Worm (Caenorhabditis elegans): Measurements from ENCODE around the gene apc-10.

Gene apc-10

ce11 chrV:10432607-10433006, 6.5 kb upstream of the apc-10 start (continued):
- TF ChIP-seq duxl-1 (tag; optimal IDR thresholded peaks at IDR 0.05; ENCODE audit: poor library complexity) (no peak), mdl-1 (tag; optimal IDR thresholded peaks at IDR 0.05) (peak in 1 of 2 experiments; percentile 64), pha-4 (GFP tag; IDR thresholded peaks at IDR 0.05) (peak; percentile 34; the same call in 1 of the 2 replicates), pha-4 (tag; optimal IDR thresholded peaks at IDR 0.05) (no peak), hmg-1.1 (GFP tag; IDR thresholded peaks at IDR 0.05) (no peak), dpl-1 (GFP tag; optimal IDR thresholded peaks at IDR 0.05) (no peak), php-3 (GFP tag; IDR thresholded peaks at IDR 0.05) (peak; percentile 89), attf-4 (tag; optimal IDR thresholded peaks at IDR 0.05) (no peak), lin-1 (GFP tag; IDR thresholded peaks at IDR 0.05) (peak; percentile 56; the same call in 1 of the 2 replicates), fos-1 (tag; optimal IDR thresholded peaks at IDR 0.05) (no peak), nhr-41 (GFP tag; IDR thresholded peaks at IDR 0.05) (no peak), hif-1 (tag; optimal IDR thresholded peaks at IDR 0.05) (no peak), nhr-11 (tag; optimal IDR thresholded peaks at IDR 0.05) (no peak)

- no peak for TF ChIP-seq F49E8.2 (tag; optimal IDR thresholded peaks at IDR 0.05; ENCODE audit: borderline replicate concordance)
- TF ChIP-seq php-3 (GFP tag; IDR thresholded peaks at IDR 0.05), result no peak
- no peak for TF ChIP-seq mep-1 (tag; optimal IDR thresholded peaks at IDR 0.05)
These were observed 2.5 kb upstream of the apc-10 start, which contains the start of gene tag-314 for ce11 chrV:10428608-10429007. Gene tag-314, minus strand, starts transcription at chrV:10428708.

- TF ChIP-seq Y48G9A.11 (GFP tag; IDR thresholded peaks at IDR 0.05) (no peak), mxl-3 (GFP tag; optimal IDR thresholded peaks at IDR 0.05) (no peak), madf-9 (GFP tag; conservative IDR thresholded peaks at IDR 0.05) (no peak), skn-1 (tag; optimal IDR thresholded peaks at IDR 0.05) (no peak), mep-1 (tag; optimal IDR thresholded peaks at IDR 0.05) (no peak), unc-62 (GFP tag; optimal IDR thresholded peaks at IDR 0.05 in 1 of 2) (no peak), unc-62 (tag; optimal IDR thresholded peaks at IDR 0.05) (no peak), nhr-11 (tag; optimal IDR thresholded peaks at IDR 0.05) (no peak), hlh-30 (tag; optimal IDR thresholded peaks at IDR 0.05; ENCODE audit: insufficient read depth) (no peak), dmd-6 (GFP tag; IDR thresholded peaks at IDR 0.05) (no peak), nhr-111 (GFP tag; optimal IDR thresholded peaks at IDR 0.05) (no peak), lin-39 (tag; optimal IDR thresholded peaks at IDR 0.05) (no peak), T26A8.4 (GFP tag; IDR thresholded peaks at IDR 0.05) (no peak)
These were observed 1.1 kb downstream of the apc-10 start, which contains the start of gene col-12 for ce11 chrV:10425098-10425497. Gene col-12, minus strand, starts transcription at chrV:10425198.

- peak; percentile 97 for TF ChIP-seq set-16 (GFP tag; IDR thresholded peaks at IDR 0.05)
- peak; percentile 49 for TF ChIP-seq ctbp-1 (GFP tag; IDR thresholded peaks at IDR 0.05)
- 0 out of 4 replicates have a peak, but pooled peaks of 1 of the 2 experiments have one; percentile 51 for TF ChIP-seq madf-5 (GFP tag; IDR thresholded peaks at IDR 0.05)
- peak; percentile 48; the same call in 1 of the 2 replicates for TF ChIP-seq ceh-20 (GFP tag; IDR thresholded peaks at IDR 0.05)
These were observed 2.2 kb downstream of the apc-10 start for ce11 chrV:10423968-10424367.

ce11 chrV:10423511-10423910, 2.6 kb downstream of the apc-10 start:
- TF ChIP-seq nhr-76 (tag; optimal IDR thresholded peaks at IDR 0.05), result no peak
- no peak for TF ChIP-seq zfp-3 (GFP tag; conservative IDR thresholded peaks at IDR 0.05)
- TF ChIP-seq unc-62 (GFP tag; optimal IDR thresholded peaks at IDR 0.05 in 1 of 2), result peak in 1 of 2 experiments; percentile 66
- no peak for TF ChIP-seq unc-62 (tag; optimal IDR thresholded peaks at IDR 0.05)
- TF ChIP-seq daf-8 (GFP tag; IDR thresholded peaks at IDR 0.05), result no peak
- TF ChIP-seq snpc-1.2 (GFP tag; IDR thresholded peaks at IDR 0.05), result no peak
- no peak for TF ChIP-seq php-3 (GFP tag; IDR thresholded peaks at IDR 0.05)
- no peak for TF ChIP-seq set-16 (GFP tag; IDR thresholded peaks at IDR 0.05)
- TF ChIP-seq T20F7.1 (GFP tag; optimal IDR thresholded peaks at IDR 0.05), result peak; percentile 6
- TF ChIP-seq ZK546.5 (tag; optimal IDR thresholded peaks at IDR 0.05), result no peak
- peak; percentile 62; the same call in 1 of the 2 replicates for TF ChIP-seq T26A8.4 (GFP tag; IDR thresholded peaks at IDR 0.05)
- peak; percentile 4 for TF ChIP-seq cey-2 (tag; optimal IDR thresholded peaks at IDR 0.05; ENCODE audit: borderline replicate concordance, insufficient read depth)
- no peak for TF ChIP-seq unc-130 (GFP tag; optimal IDR thresholded peaks at IDR 0.05)
- TF ChIP-seq spr-3 (GFP tag; optimal IDR thresholded peaks at IDR 0.05), result no peak
- TF ChIP-seq dmd-9 (GFP tag; IDR thresholded peaks at IDR 0.05), result no peak
- no peak for TF ChIP-seq mdt-29 (GFP tag; IDR thresholded peaks at IDR 0.05)
- no peak for TF ChIP-seq nhr-25 (tag; optimal IDR thresholded peaks at IDR 0.05; ENCODE audit: borderline replicate concordance, insufficient read depth)
- no peak for TF ChIP-seq nhr-42 (GFP tag; IDR thresholded peaks at IDR 0.05)
